Fruit fly (Drosophila melanogaster): ENCODE measurements around the gene Hmu.

- no peak for TF ChIP-seq Dll (optimal IDR thresholded peaks at IDR 0.05)
- TF ChIP-seq EcR (GFP tag; optimal IDR thresholded peaks at IDR 0.05), result no peak
- no peak for TF ChIP-seq CG8478 (optimal IDR thresholded peaks at IDR 0.05)
- no peak for TF ChIP-seq psq (optimal IDR thresholded peaks at IDR 0.05)
These were observed 4.9 kb upstream of the Hmu start, which contains the start of gene CG3368 for dm6 chr3R:27283645-27284044.
